Fruit fly (Drosophila melanogaster) S2 (cell line): ENCODE data around the gene mol.

Experiments used
- CG8478 ChIP-seq: fragments of >200 bp; optimal IDR thresholded peaks from 2 replicates; lab custom pipeline; 2018
- CTCF ChIP-seq, 2 experiments: fragments of >200 bp; optimal IDR thresholded peaks; 2 replicates each; lab custom pipeline; 2018

dm6 chr2L:15009703-15010102 lies 12.3 kb upstream of the mol start, which contains the start of the genes THG and Rnmt:
- TF ChIP-seq CTCF (optimal IDR thresholded peaks at IDR 0.05; lab: Kevin White, UChicago), result no peak
- TF ChIP-seq CG8478, result no peak
